ENCODE assay signal across 2 fruit fly cellular contexts in genomic region chr3L:14759984-14760626, dm6.
A peak's percentile ranks its signal among the peaks of the same experiment; 100 is the strongest.
TF ChIP-seq lines count a peak whose summit lies in the region.

No protein-coding gene starts in this region.

TF ChIP-seq in whole organism, embryonic, 481 proteins besides CTCF, POLR2A, EP300 and RAD21 (continued from another document and continues in another):
- peak; percentile 82 for TF ChIP-seq ci (GFP tag; IDR thresholded peaks at IDR 0.05; lab: Robert Waterston, UW)
- no peak for TF ChIP-seq CG7928 (GFP tag; optimal IDR thresholded peaks at IDR 0.05; lab: Kevin White, UChicago)
- no peak for TF ChIP-seq fu2 (GFP tag; optimal IDR thresholded peaks at IDR 0.05; lab: Kevin White, UChicago)
- TF ChIP-seq CG11398 (GFP tag; optimal IDR thresholded peaks at IDR 0.05; lab: Kevin White, UChicago), result no peak
- TF ChIP-seq Dll (GFP tag; IDR thresholded peaks at IDR 0.05; lab: Robert Waterston, UW; ENCODE audit: partially characterized antibody), result no peak; the same call in 3 of the 4 replicates
- TF ChIP-seq cato (GFP tag; optimal IDR thresholded peaks at IDR 0.05; lab: Kevin White, UChicago; ENCODE audit: borderline replicate concordance), result no peak
- TF ChIP-seq esg (GFP tag; conservative IDR thresholded peaks at IDR 0.05; lab: Robert Waterston, UW), result peak; percentile 42
- TF ChIP-seq Hr78 (GFP tag; optimal IDR thresholded peaks at IDR 0.05; lab: Kevin White, UChicago), result no peak
- peak; percentile 6 for TF ChIP-seq Dp (GFP tag; optimal IDR thresholded peaks at IDR 0.05; lab: Kevin White, UChicago)
- peak; percentile 30 for TF ChIP-seq NK7.1 (GFP tag; optimal IDR thresholded peaks at IDR 0.05; lab: Kevin White, UChicago)
- peak; percentile 76 for TF ChIP-seq slbo (GFP tag; IDR thresholded peaks at IDR 0.05; lab: Robert Waterston, UW)
- TF ChIP-seq Opbp (GFP tag; IDR thresholded peaks at IDR 0.05; lab: Robert Waterston, UW; ENCODE audit: partially characterized antibody), result peak; percentile 44; the same call in 1 of the 3 replicates
- peak; percentile 60; the same call in 2 of the 3 replicates for TF ChIP-seq zfh1 (GFP tag; IDR thresholded peaks at IDR 0.05; lab: Robert Waterston, UW)
- TF ChIP-seq NFAT (GFP tag; IDR thresholded peaks at IDR 0.05; lab: Robert Waterston, UW), result no peak; the same call in 1 of the 2 replicates
- TF ChIP-seq Spps (tag; optimal IDR thresholded peaks at IDR 0.05; lab: Kevin White, UChicago), result peak; percentile 27
- peak; percentile 19 for TF ChIP-seq Usf (GFP tag; optimal IDR thresholded peaks at IDR 0.05; lab: Kevin White, UChicago)
- TF ChIP-seq Asciz (GFP tag; optimal IDR thresholded peaks at IDR 0.05; lab: Kevin White, UChicago), result peak; percentile 66
- TF ChIP-seq CG1602 (GFP tag; optimal IDR thresholded peaks at IDR 0.05; lab: Kevin White, UChicago), result peak; percentile 66
- TF ChIP-seq Doc2 (GFP tag; IDR thresholded peaks at IDR 0.05; lab: Robert Waterston, UW), result no peak
- peak; percentile 21 for TF ChIP-seq CG7271 (tag; optimal IDR thresholded peaks at IDR 0.05; lab: Kevin White, UChicago)
- TF ChIP-seq luna (GFP tag; optimal IDR thresholded peaks at IDR 0.05; lab: Kevin White, UChicago), result peak; percentile 0
- peak; percentile 58 for TF ChIP-seq gcm (GFP tag; optimal IDR thresholded peaks at IDR 0.05; lab: Kevin White, UChicago)
- peak; percentile 91 for TF ChIP-seq CG12769 (tag; optimal IDR thresholded peaks at IDR 0.05; lab: Kevin White, UChicago)
- peak; percentile 56 for TF ChIP-seq E2f2 (GFP tag; IDR thresholded peaks at IDR 0.05; lab: Robert Waterston, UW)
- peak; percentile 18 for TF ChIP-seq CG13123 (GFP tag; optimal IDR thresholded peaks at IDR 0.05; lab: Kevin White, UChicago)
- 0 out of 2 replicates have a peak, but pooled peaks have one; percentile 28 for TF ChIP-seq CG42726 (GFP tag; IDR thresholded peaks at IDR 0.05; lab: Robert Waterston, UW; ENCODE audit: partially characterized antibody)
- peak; percentile 32 for TF ChIP-seq CG9817 (tag; optimal IDR thresholded peaks at IDR 0.05; lab: Kevin White, UChicago)
- TF ChIP-seq CG10431 (GFP tag; optimal IDR thresholded peaks at IDR 0.05; lab: Kevin White, UChicago), result peak; percentile 29
- TF ChIP-seq CG7839 (tag; optimal IDR thresholded peaks at IDR 0.05; lab: Kevin White, UChicago), result peak; percentile 76
- peak; percentile 23 for TF ChIP-seq disco-r (GFP tag; optimal IDR thresholded peaks at IDR 0.05; lab: Kevin White, UChicago)
- TF ChIP-seq jing (GFP tag; optimal IDR thresholded peaks at IDR 0.05; lab: Kevin White, UChicago), result peak; percentile 47
- peak; percentile 68 for TF ChIP-seq CG10654 (GFP tag; optimal IDR thresholded peaks at IDR 0.05; lab: Kevin White, UChicago)
- TF ChIP-seq sob (GFP tag; IDR thresholded peaks at IDR 0.05; lab: Robert Waterston, UW), result peak; percentile 50; the same call in 1 of the 2 replicates
- peak; percentile 19 for TF ChIP-seq vfl (GFP tag; optimal IDR thresholded peaks at IDR 0.05; lab: Kevin White, UChicago)
- no peak for TF ChIP-seq sima (GFP tag; optimal IDR thresholded peaks at IDR 0.05; lab: Kevin White, UChicago)
- TF ChIP-seq wdn (GFP tag; IDR thresholded peaks at IDR 0.05; lab: Robert Waterston, UW), result peak; percentile 18; the same call in 1 of the 2 replicates
- peak; percentile 32; the same call in 1 of the 2 replicates for TF ChIP-seq bbx (GFP tag; IDR thresholded peaks at IDR 0.05; lab: Robert Waterston, UW; ENCODE audit: partially characterized antibody)
- TF ChIP-seq YL-1 (GFP tag; optimal IDR thresholded peaks at IDR 0.05; lab: Kevin White, UChicago), result no peak
- peak; percentile 81 for TF ChIP-seq Atf6 (GFP tag; IDR thresholded peaks at IDR 0.05; lab: Robert Waterston, UW)
- TF ChIP-seq CG4707 (GFP tag; optimal IDR thresholded peaks at IDR 0.05; lab: Kevin White, UChicago), result peak; percentile 17
- TF ChIP-seq GATAe (GFP tag; conservative IDR thresholded peaks at IDR 0.05; lab: Robert Waterston, UW), result no peak
- TF ChIP-seq slou (GFP tag; optimal IDR thresholded peaks at IDR 0.05; lab: Kevin White, UChicago), result peak; percentile 58
- TF ChIP-seq CG10321 (GFP tag; IDR thresholded peaks at IDR 0.05; lab: Robert Waterston, UW), result 0 out of 2 replicates have a peak, but pooled peaks have one; percentile 42
- TF ChIP-seq CG2199 (GFP tag; IDR thresholded peaks at IDR 0.05; lab: Robert Waterston, UW), result 0 out of 3 replicates have a peak, but pooled peaks have one; percentile 34
- TF ChIP-seq CG9797 (GFP tag; optimal IDR thresholded peaks at IDR 0.05; lab: Kevin White, UChicago), result peak; percentile 12
- TF ChIP-seq bsh (GFP tag; optimal IDR thresholded peaks at IDR 0.05; lab: Kevin White, UChicago), result peak in 1 of 2 experiments; percentile 83
- no peak for TF ChIP-seq CG13296 (GFP tag; optimal IDR thresholded peaks at IDR 0.05; lab: Kevin White, UChicago)
- no peak for TF ChIP-seq ac (GFP tag; optimal IDR thresholded peaks at IDR 0.05; lab: Kevin White, UChicago)
- TF ChIP-seq Dad (GFP tag; optimal IDR thresholded peaks at IDR 0.05; lab: Kevin White, UChicago), result peak; percentile 42
- peak; percentile 48 for TF ChIP-seq Max (GFP tag; optimal IDR thresholded peaks at IDR 0.05; lab: Kevin White, UChicago)
- TF ChIP-seq CG30403 (GFP tag; optimal IDR thresholded peaks at IDR 0.05; lab: Kevin White, UChicago), result peak; percentile 79
- no peak; the same call in 1 of the 2 replicates for TF ChIP-seq MBD-R2 (GFP tag; IDR thresholded peaks at IDR 0.05; lab: Robert Waterston, UW)
- no peak for TF ChIP-seq ro (GFP tag; IDR thresholded peaks at IDR 0.05; lab: Robert Waterston, UW)
- peak; percentile 14 for TF ChIP-seq trh (GFP tag; optimal IDR thresholded peaks at IDR 0.05; lab: Kevin White, UChicago)
- TF ChIP-seq cwo (GFP tag; optimal IDR thresholded peaks at IDR 0.05; lab: Kevin White, UChicago), result peak; percentile 36
- TF ChIP-seq CG4424 (GFP tag; optimal IDR thresholded peaks at IDR 0.05; lab: Kevin White, UChicago), result peak; percentile 70
- peak; percentile 63 for TF ChIP-seq Ssrp (tag; optimal IDR thresholded peaks at IDR 0.05; lab: Kevin White, UChicago)
- peak; percentile 67 for TF ChIP-seq pum (GFP tag; optimal IDR thresholded peaks at IDR 0.05; lab: Kevin White, UChicago)
- peak; percentile 55; the same call in 2 of the 3 replicates for TF ChIP-seq so (GFP tag; IDR thresholded peaks at IDR 0.05; lab: Robert Waterston, UW)
- peak; percentile 53 for TF ChIP-seq en (GFP tag; optimal IDR thresholded peaks at IDR 0.05; lab: Kevin White, UChicago)
- TF ChIP-seq CG2202 (tag; optimal IDR thresholded peaks at IDR 0.05; lab: Kevin White, UChicago), result peak; percentile 16
- peak; percentile 70 for TF ChIP-seq CG7786 (GFP tag; optimal IDR thresholded peaks at IDR 0.05; lab: Kevin White, UChicago)

TF ChIP-seq in whole organism, prepupa, 60 proteins besides CTCF, POLR2A, EP300 and RAD21 (continued from another document):
- TF ChIP-seq CG1621 (tag; optimal IDR thresholded peaks at IDR 0.05; lab: Kevin White, UChicago) (peak; percentile 12), CG3919 (GFP tag; optimal IDR thresholded peaks at IDR 0.05; lab: Kevin White, UChicago) (peak; percentile 58), CG7368 (GFP tag; optimal IDR thresholded peaks at IDR 0.05; lab: Kevin White, UChicago) (peak; percentile 9), fkh (GFP tag; optimal IDR thresholded peaks at IDR 0.05; lab: Kevin White, UChicago) (no peak), Eip75B (GFP tag; optimal IDR thresholded peaks at IDR 0.05; lab: Kevin White, UChicago) (peak; percentile 64), lz (GFP tag; optimal IDR thresholded peaks at IDR 0.05; lab: Kevin White, UChicago) (peak; percentile 59), Lpt (GFP tag; optimal IDR thresholded peaks at IDR 0.05; lab: Kevin White, UChicago) (no peak), Gug (GFP tag; IDR thresholded peaks at IDR 0.05; lab: Robert Waterston, UW) (peak; percentile 45; the same call in 1 of the 2 replicates), CG10669 (GFP tag; optimal IDR thresholded peaks at IDR 0.05; lab: Kevin White, UChicago) (peak; percentile 6), Sox14 (GFP tag; optimal IDR thresholded peaks at IDR 0.05; lab: Kevin White, UChicago) (peak; percentile 58), CG8319 (GFP tag; optimal IDR thresholded peaks at IDR 0.05; lab: Kevin White, UChicago) (no peak), CG11902 (GFP tag; optimal IDR thresholded peaks at IDR 0.05; lab: Kevin White, UChicago) (no peak), CG10631 (GFP tag; optimal IDR thresholded peaks at IDR 0.05; lab: Kevin White, UChicago) (peak; percentile 20), CG8119 (GFP tag; IDR thresholded peaks at IDR 0.05; lab: Robert Waterston, UW) (peak; percentile 63; the same call in 2 of the 3 replicates), CG6163 (GFP tag; IDR thresholded peaks at IDR 0.05; lab: Robert Waterston, UW) (no peak; the same call in 2 of the 3 replicates), CG11762 (GFP tag; optimal IDR thresholded peaks at IDR 0.05; lab: Kevin White, UChicago; ENCODE audit: insufficient read depth) (peak; percentile 21), Smox (GFP tag; optimal IDR thresholded peaks at IDR 0.05; lab: Kevin White, UChicago) (peak; percentile 68), topi (GFP tag; optimal IDR thresholded peaks at IDR 0.05; lab: Kevin White, UChicago) (peak; percentile 49), CG31627 (GFP tag; optimal IDR thresholded peaks at IDR 0.05; lab: Kevin White, UChicago) (peak; percentile 59), esn (GFP tag; optimal IDR thresholded peaks at IDR 0.05; lab: Kevin White, UChicago) (peak; percentile 65), CG6792 (GFP tag; optimal IDR thresholded peaks at IDR 0.05; lab: Kevin White, UChicago) (peak; percentile 43), CG15336 (GFP tag; IDR thresholded peaks at IDR 0.05; lab: Robert Waterston, UW) (peak; percentile 82), net (GFP tag; optimal IDR thresholded peaks at IDR 0.05; lab: Kevin White, UChicago) (peak; percentile 27), svp (GFP tag; lab: Kevin White, UChicago) (peak; percentile 90), fd59A (GFP tag; optimal IDR thresholded peaks at IDR 0.05; lab: Kevin White, UChicago) (no peak), CG6808 (GFP tag; optimal IDR thresholded peaks at IDR 0.05; lab: Kevin White, UChicago) (no peak), vri (GFP tag; optimal IDR thresholded peaks at IDR 0.05; lab: Kevin White, UChicago) (peak; percentile 45), CG6854 (GFP tag; optimal IDR thresholded peaks at IDR 0.05; lab: Kevin White, UChicago) (no peak), CG32006 (GFP tag; optimal IDR thresholded peaks at IDR 0.05; lab: Kevin White, UChicago) (peak; percentile 55), OdsH (GFP tag; optimal IDR thresholded peaks at IDR 0.05; lab: Kevin White, UChicago) (peak; percentile 57), ss (GFP tag; optimal IDR thresholded peaks at IDR 0.05; lab: Kevin White, UChicago) (no peak), Ets21C (GFP tag; optimal IDR thresholded peaks at IDR 0.05; lab: Kevin White, UChicago) (peak; percentile 14), eg (GFP tag; IDR thresholded peaks at IDR 0.05; lab: Robert Waterston, UW) (peak; percentile 59), salr (GFP tag; optimal IDR thresholded peaks at IDR 0.05; lab: Kevin White, UChicago) (no peak), Ets96B (tag; optimal IDR thresholded peaks at IDR 0.05; lab: Kevin White, UChicago) (peak; percentile 6), cyc (GFP tag; optimal IDR thresholded peaks at IDR 0.05; lab: Kevin White, UChicago) (peak; percentile 48), Hr39 (GFP tag; optimal IDR thresholded peaks at IDR 0.05; lab: Kevin White, UChicago) (peak; percentile 55), Sox102F (GFP tag; optimal IDR thresholded peaks at IDR 0.05; lab: Kevin White, UChicago) (peak; percentile 63), dac (GFP tag; optimal IDR thresholded peaks at IDR 0.05; lab: Kevin White, UChicago) (peak; percentile 46)
